Fruit fly (Drosophila melanogaster): ENCODE results near the gene Etl1.

DNA sequence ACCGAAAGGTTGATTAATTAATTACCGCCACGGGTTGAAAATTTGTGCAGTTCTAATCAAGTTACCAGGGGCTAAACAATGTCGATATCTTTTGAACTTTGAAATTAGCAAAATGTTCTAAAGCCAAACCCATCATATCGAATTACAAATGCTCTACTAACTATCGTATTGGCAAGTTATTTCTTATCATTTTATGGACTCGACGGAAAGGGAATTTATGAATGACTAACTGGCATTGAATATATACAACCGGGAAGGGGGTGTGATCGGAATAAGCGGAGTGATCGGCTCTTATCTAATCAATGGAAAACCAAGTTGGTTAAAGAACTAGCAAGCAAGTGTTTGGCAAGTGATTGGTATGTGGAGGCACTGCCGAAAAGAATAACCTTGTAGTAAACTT lies 31.1 kb upstream of the Etl1 start:
- no peak for TF ChIP-seq insv (optimal IDR thresholded peaks at IDR 0.05)
- TF ChIP-seq h (optimal IDR thresholded peaks at IDR 0.05), result no peak
- TF ChIP-seq psq (optimal IDR thresholded peaks at IDR 0.05), result no peak
- no peak for TF ChIP-seq Sin3A (optimal IDR thresholded peaks at IDR 0.05)
- TF ChIP-seq ttk (optimal IDR thresholded peaks at IDR 0.05), result no peak
- TF ChIP-seq Myc (optimal IDR thresholded peaks at IDR 0.05), result no peak
